Worm (Caenorhabditis elegans): ENCODE results near the gene ifb-2.

- TF ChIP-seq lin-11 (tag; optimal IDR thresholded peaks at IDR 0.05) (no peak), blmp-1 (tag; optimal IDR thresholded peaks at IDR 0.05; ENCODE audit: insufficient read depth) (no peak), snpc-4 (tag; optimal IDR thresholded peaks at IDR 0.05) (no peak)
Observed at ce11 chrII:5751353-5751752, 1.4 kb downstream of the ifb-2 start.
